Worm (Caenorhabditis elegans): Measurements from ENCODE around the gene F17C11.13.

DNA sequence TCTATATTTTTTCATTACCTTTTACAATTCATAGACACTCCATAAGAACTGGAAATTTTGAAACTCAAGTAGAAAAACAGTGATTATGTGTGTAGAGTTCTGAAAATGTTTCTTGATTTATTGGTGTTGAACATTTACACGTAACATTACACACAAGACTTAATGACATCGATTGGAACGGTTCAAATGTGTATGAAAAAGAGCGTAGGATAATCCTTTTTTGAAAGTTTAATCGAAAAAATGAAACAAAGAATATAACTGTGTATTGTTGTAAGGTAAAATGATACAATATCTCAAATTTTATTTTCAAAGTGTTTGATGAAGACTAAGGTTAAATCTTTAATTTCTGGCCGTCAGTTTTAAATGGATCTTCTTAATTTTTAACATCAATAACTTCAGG, 25.4 kb downstream of the F17C11.13 start, which contains the start of gene fig-1:
- no peak for TF ChIP-seq chd-7 (tag; optimal IDR thresholded peaks at IDR 0.05)
- no peak for TF ChIP-seq let-526 (GFP tag; IDR thresholded peaks at IDR 0.05)
- no peak for TF ChIP-seq sea-2 (GFP tag; IDR thresholded peaks at IDR 0.05)
- TF ChIP-seq cebp-2 (GFP tag; IDR thresholded peaks at IDR 0.05): no peak
- no peak for TF ChIP-seq Y79H2A.3 (GFP tag; conservative IDR thresholded peaks at IDR 0.05)
- no peak for TF ChIP-seq pha-4 (tag; optimal IDR thresholded peaks at IDR 0.05)
- TF ChIP-seq unc-62 (GFP tag; optimal IDR thresholded peaks at IDR 0.05): no peak
- no peak for TF ChIP-seq lir-1 (GFP tag; conservative IDR thresholded peaks at IDR 0.05)
- TF ChIP-seq madf-8 (GFP tag; conservative IDR thresholded peaks at IDR 0.05): no peak
- no peak for TF ChIP-seq C17E4.6 (GFP tag; IDR thresholded peaks at IDR 0.05)
- no peak for TF ChIP-seq snpc-4 (GFP tag; optimal IDR thresholded peaks at IDR 0.05)
- TF ChIP-seq snpc-4 (tag; optimal IDR thresholded peaks at IDR 0.05): no peak
- no peak for TF ChIP-seq him-1 (tag; optimal IDR thresholded peaks at IDR 0.05)
- TF ChIP-seq lin-54 (GFP tag; optimal IDR thresholded peaks at IDR 0.05): no peak
